Worm (Caenorhabditis elegans) whole organism, L4 larva: Measurements from ENCODE around the gene ehbp-1.

Experiments
- ama-1 ChIP-seq: fragments of 150-350 bp; optimal IDR thresholded peaks from 2 replicates; lab custom pipeline; 2014; ENCODE audit warnings: inconsistent platforms, mixed read lengths
- dmd-8 ChIP-seq: fragments of 200-800 bp; sonication (Bioruptor generic); IDR thresholded peaks from 2 replicates; pipeline ENCODE4 v1.3.6; 2022; ENCODE audit warnings: missing genetic modification characterization, missing compliant biosample characterization
- fos-1 ChIP-seq: fragments of 150-350 bp; optimal IDR thresholded peaks from 2 replicates; lab custom pipeline; 2014; ENCODE audit warnings: missing biosample characterization, missing genetic modification characterization
- nhr-10 ChIP-seq: fragments of 150-350 bp; optimal IDR thresholded peaks from 2 replicates; lab custom pipeline; 2014; ENCODE audit warnings: missing biosample characterization, missing genetic modification characterization
- nhr-237 ChIP-seq: sonication (generic microtip); optimal IDR thresholded peaks from 2 replicates; lab custom pipeline; 2017; ENCODE audit warnings: missing biosample characterization, missing genetic modification characterization
- nhr-25 ChIP-seq: sonication (generic microtip); optimal IDR thresholded peaks from 2 replicates; lab custom pipeline; 2017; ENCODE audit warnings: missing genetic modification characterization, mild to moderate bottlenecking, missing compliant biosample characterization, antibody characterized with exemption, moderate library complexity, borderline replicate concordance; ENCODE audit not compliant: insufficient read depth
- skn-1 ChIP-seq: fragments of 150-350 bp; optimal IDR thresholded peaks from 2 replicates; lab custom pipeline; 2014; ENCODE audit warnings: missing biosample characterization, missing genetic modification characterization
- zfp-3 ChIP-seq: fragments of 200-800 bp; sonication (Bioruptor generic); conservative IDR thresholded peaks from 2 replicates; pipeline ENCODE4 v1.3.6; 2022; ENCODE audit warnings: missing genetic modification reagents, missing genetic modification characterization, missing compliant biosample characterization

DNA sequence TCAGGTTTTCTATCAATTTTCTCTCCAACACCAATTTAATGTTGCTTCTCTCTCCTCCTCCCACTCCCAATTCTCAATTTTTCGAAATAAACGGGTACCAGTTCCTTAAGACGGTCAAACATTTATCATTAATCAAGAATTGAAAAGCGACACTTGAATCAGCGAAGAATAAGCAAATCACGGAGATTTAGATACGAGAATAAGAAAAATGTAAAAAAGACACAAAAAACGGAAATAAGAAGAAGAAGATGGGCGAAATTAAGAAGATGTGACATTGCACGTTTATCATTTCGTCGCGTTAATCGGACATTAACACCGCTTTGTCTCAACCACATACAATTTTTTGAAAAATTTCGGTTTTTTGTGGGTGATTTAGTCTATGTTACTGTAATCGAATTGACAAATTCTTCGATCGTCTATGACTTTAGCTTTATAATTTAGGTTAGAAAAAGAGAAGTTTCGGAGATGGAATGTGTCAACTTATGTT is 45.9 kb upstream of the ehbp-1 start, which contains the start of gene haao-1:
- no peak for TF ChIP-seq zfp-3 (GFP tag; lab: Robert Waterston, UW)
- no peak for TF ChIP-seq nhr-237 (tag; lab: Kevin White, UChicago)
- TF ChIP-seq skn-1 (tag; lab: Kevin White, UChicago) = no peak
- no peak for TF ChIP-seq nhr-25 (tag; lab: Kevin White, UChicago)
- no peak for TF ChIP-seq fos-1 (tag; lab: Kevin White, UChicago)
- no peak for TF ChIP-seq ama-1 (lab: Kevin White, UChicago)
- no peak for TF ChIP-seq nhr-10 (tag; lab: Kevin White, UChicago)
- no peak for TF ChIP-seq dmd-8 (GFP tag; lab: Robert Waterston, UW)
